Worm (Caenorhabditis elegans): ENCODE results near the gene tyra-2.

ce11 chrX:6963842-6964241, 41.5 kb downstream of the tyra-2 start:
- TF ChIP-seq snpc-4 (tag; optimal IDR thresholded peaks at IDR 0.05) (no peak), sea-2 (GFP tag; optimal IDR thresholded peaks at IDR 0.05) (no peak), elt-3 (tag; optimal IDR thresholded peaks at IDR 0.05) (no peak), elt-2 (tag; optimal IDR thresholded peaks at IDR 0.05) (no peak), skn-1 (tag; optimal IDR thresholded peaks at IDR 0.05) (no peak)

All from whole organism, L3 larva.